Fruit fly (Drosophila melanogaster) whole organism, embryonic: ENCODE data around the gene Rab14.

Experiments
- Antp ChIP-seq: fragments of 200-800 bp; sonication (Bioruptor generic); optimal IDR thresholded peaks from 3 replicates; lab custom pipeline; 2016; ENCODE audit warnings: missing biosample characterization, missing genetic modification characterization
- Atf-2 ChIP-seq: fragments of 200-800 bp; sonication (Bioruptor generic); optimal IDR thresholded peaks from 2 replicates; lab custom pipeline; 2016; ENCODE audit warnings: missing biosample characterization, missing genetic modification characterization
- BEAF-32 ChIP-seq: fragments of 200-800 bp; sonication (Bioruptor generic); optimal IDR thresholded peaks from 3 replicates; lab custom pipeline; 2017; ENCODE audit warnings: missing biosample characterization, missing genetic modification characterization, mild to moderate bottlenecking, moderate library complexity, missing genetic modification reagents
- Bgb ChIP-seq: fragments of 200-800 bp; sonication (Bioruptor generic); IDR thresholded peaks from 2 replicates; pipeline ENCODE4 v1.3.6; 2022; ENCODE audit warnings: missing biosample characterization, missing genetic modification characterization; ENCODE audit not compliant: partially characterized antibody
- Blimp-1 ChIP-seq: fragments of 200-800 bp; sonication (Bioruptor generic); optimal IDR thresholded peaks from 3 replicates; lab custom pipeline; 2018; ENCODE audit warnings: missing biosample characterization, missing genetic modification characterization, mild to moderate bottlenecking, moderate library complexity, missing genetic modification reagents
- C15 ChIP-seq: fragments of 200-800 bp; sonication (Bioruptor generic); IDR thresholded peaks from 3 replicates; pipeline ENCODE4 v1.3.6; 2022; ENCODE audit warnings: missing biosample characterization, missing genetic modification characterization
- CG10274 ChIP-seq: fragments of 200-800 bp; sonication (Bioruptor generic); optimal IDR thresholded peaks from 3 replicates; lab custom pipeline; 2017; ENCODE audit warnings: missing biosample characterization, mild to moderate bottlenecking, missing genetic modification characterization
- CG10366 ChIP-seq: fragments of 200-800 bp; sonication (Bioruptor generic); IDR thresholded peaks from 2 replicates; pipeline ENCODE4 v1.3.6; 2022; ENCODE audit warnings: missing biosample characterization, missing genetic modification characterization
- CG10543 ChIP-seq: fragments of 200-800 bp; sonication (Bioruptor generic); optimal IDR thresholded peaks from 3 replicates; lab custom pipeline; 2017; ENCODE audit warnings: missing biosample characterization, mild to moderate bottlenecking, missing genetic modification characterization, moderate library complexity
- CG11723 ChIP-seq: fragments of 200-800 bp; sonication (Bioruptor generic); optimal IDR thresholded peaks from 2 replicates; lab custom pipeline; 2017; ENCODE audit warnings: missing biosample characterization, mild to moderate bottlenecking, missing genetic modification characterization
- CG14710 ChIP-seq: fragments of 200-800 bp; sonication (Bioruptor generic); optimal IDR thresholded peaks from 3 replicates; lab custom pipeline; 2019; ENCODE audit warnings: missing biosample characterization, mild to moderate bottlenecking, missing genetic modification characterization, moderate library complexity
- CG15514 ChIP-seq: fragments of 200-800 bp; sonication (Bioruptor generic); optimal IDR thresholded peaks from 3 replicates; lab custom pipeline; 2017; ENCODE audit warnings: missing biosample characterization, missing genetic modification characterization, mild to moderate bottlenecking, moderate library complexity, missing genetic modification reagents
- CG1603 ChIP-seq: fragments of 200-800 bp; sonication (Bioruptor generic); optimal IDR thresholded peaks from 2 replicates; lab custom pipeline; 2019; ENCODE audit warnings: missing biosample characterization, mild to moderate bottlenecking, missing genetic modification characterization, moderate library complexity
- CG17568 ChIP-seq: fragments of 200-800 bp; sonication (Bioruptor generic); optimal IDR thresholded peaks from 2 replicates; lab custom pipeline; 2018; ENCODE audit warnings: missing biosample characterization, mild to moderate bottlenecking, missing genetic modification characterization, moderate library complexity
- CG17612 ChIP-seq: fragments of 200-800 bp; sonication (Bioruptor generic); IDR thresholded peaks from 2 replicates; pipeline ENCODE4 v1.3.6; 2022; ENCODE audit warnings: missing biosample characterization, missing genetic modification characterization
- CG18262 ChIP-seq: fragments of 200-800 bp; optimal IDR thresholded peaks from 3 replicates; lab custom pipeline; 2019; ENCODE audit warnings: missing biosample characterization, mild to moderate bottlenecking, missing genetic modification characterization, moderate library complexity
- CG2199 ChIP-seq: fragments of 200-800 bp; sonication (Bioruptor generic); IDR thresholded peaks from 3 replicates; pipeline ENCODE4 v1.3.6; 2022; ENCODE audit warnings: missing biosample characterization, missing genetic modification characterization
- CG30020 ChIP-seq: fragments of 200-800 bp; optimal IDR thresholded peaks from 2 replicates; lab custom pipeline; 2019; ENCODE audit warnings: missing biosample characterization, mild to moderate bottlenecking, missing genetic modification characterization, moderate library complexity
- CG34422 ChIP-seq: fragments of 200-800 bp; sonication (Bioruptor generic); IDR thresholded peaks from 3 replicates; pipeline ENCODE4 v1.3.6; 2022; ENCODE audit warnings: missing biosample characterization, missing genetic modification characterization
- CG3838 ChIP-seq: fragments of 200-800 bp; sonication (Bioruptor generic); optimal IDR thresholded peaks from 3 replicates; lab custom pipeline; 2016; ENCODE audit warnings: missing biosample characterization, missing genetic modification characterization
- CG3847 ChIP-seq: fragments of 200-800 bp; sonication (Bioruptor generic); IDR thresholded peaks from 2 replicates; pipeline ENCODE4 v1.3.6; 2022; ENCODE audit warnings: missing biosample characterization, missing genetic modification characterization
- CG4404 ChIP-seq: fragments of 200-800 bp; sonication (Bioruptor generic); IDR thresholded peaks from 2 replicates; pipeline ENCODE4 v1.3.6; 2022; ENCODE audit warnings: missing biosample characterization, missing genetic modification characterization
- CG4424 ChIP-seq: fragments of 200-800 bp; sonication (Bioruptor generic); optimal IDR thresholded peaks from 3 replicates; lab custom pipeline; 2016; ENCODE audit warnings: missing biosample characterization, missing genetic modification characterization
- CG4707 ChIP-seq: fragments of 200-800 bp; sonication (Bioruptor generic); optimal IDR thresholded peaks from 2 replicates; lab custom pipeline; 2018; ENCODE audit warnings: missing biosample characterization, mild to moderate bottlenecking, missing genetic modification characterization, moderate library complexity
- CG6175 ChIP-seq: fragments of 200-800 bp; sonication (Bioruptor generic); IDR thresholded peaks from 3 replicates; pipeline ENCODE4 v1.3.6; 2022; ENCODE audit warnings: missing biosample characterization, missing genetic modification characterization
- CG7271 ChIP-seq: fragments of 200-800 bp; sonication (Bioruptor generic); optimal IDR thresholded peaks from 2 replicates; lab custom pipeline; 2018; ENCODE audit warnings: missing biosample characterization, mild to moderate bottlenecking, missing genetic modification characterization, moderate library complexity
- Ets65A ChIP-seq: fragments of 200-800 bp; sonication (Bioruptor generic); peaks from one replicate; lab custom pipeline; 2016; ENCODE audit warnings: missing biosample characterization, missing genetic modification characterization
- Ets97D ChIP-seq: fragments of 200-800 bp; sonication (Bioruptor generic); optimal IDR thresholded peaks from 3 replicates; lab custom pipeline; 2016; ENCODE audit warnings: missing biosample characterization, missing genetic modification characterization
- Hand ChIP-seq: fragments of 200-800 bp; sonication (Bioruptor generic); optimal IDR thresholded peaks from 2 replicates; lab custom pipeline; 2017; ENCODE audit warnings: mild to moderate bottlenecking, missing biosample characterization, missing genetic modification reagents, missing genetic modification characterization
- Hsf ChIP-seq: fragments of 200-800 bp; sonication (Bioruptor generic); optimal IDR thresholded peaks from 3 replicates; lab custom pipeline; 2016; ENCODE audit warnings: missing biosample characterization, missing genetic modification characterization
- PHDP ChIP-seq: fragments of 200-800 bp; sonication (Bioruptor generic); optimal IDR thresholded peaks from 3 replicates; lab custom pipeline; 2018; ENCODE audit warnings: missing biosample characterization, mild to moderate bottlenecking, missing genetic modification characterization, moderate library complexity
- Ravus ChIP-seq: fragments of 200-800 bp; sonication (Bioruptor generic); IDR thresholded peaks from 2 replicates; pipeline ENCODE4 v1.3.6; 2022; ENCODE audit warnings: missing biosample characterization, missing genetic modification characterization
- Usf ChIP-seq: fragments of 200-800 bp; sonication (Bioruptor generic); optimal IDR thresholded peaks from 2 replicates; lab custom pipeline; 2017; ENCODE audit warnings: missing genotype, missing biosample characterization, missing genetic modification characterization
- az2 ChIP-seq: fragments of 200-800 bp; sonication (Bioruptor generic); optimal IDR thresholded peaks from 3 replicates; lab custom pipeline; 2016; ENCODE audit warnings: missing biosample characterization, missing genetic modification characterization
- bowl ChIP-seq: fragments of 200-800 bp; sonication (Bioruptor generic); IDR thresholded peaks from 2 replicates; pipeline ENCODE4 v1.3.6; 2022; ENCODE audit warnings: missing biosample characterization, missing genetic modification characterization
- cato ChIP-seq: fragments of 200-800 bp; sonication (Bioruptor generic); optimal IDR thresholded peaks from 2 replicates; lab custom pipeline; 2016; ENCODE audit warnings: missing biosample characterization, missing genetic modification characterization, borderline replicate concordance
- chinmo ChIP-seq: fragments of 200-800 bp; sonication (Bioruptor generic); IDR thresholded peaks from 4 replicates; pipeline ENCODE4 v1.3.6; 2022; ENCODE audit warnings: missing biosample characterization, missing genetic modification characterization; ENCODE audit not compliant: partially characterized antibody
- eyg ChIP-seq: fragments of 200-800 bp; sonication (Bioruptor generic); optimal IDR thresholded peaks from 3 replicates; lab custom pipeline; 2016; ENCODE audit warnings: missing biosample characterization, missing genetic modification characterization
- hkb ChIP-seq, 2 experiments: fragments of 200-800 bp in 1 of 2; fragments of >200 bp in 1 of 2; sonication (Bioruptor generic) in 1 of 2; IDR thresholded peaks in 1 of 2; optimal IDR thresholded peaks in 1 of 2; 2 replicates each; pipeline versions ENCODE4 v1.3.6 to Lab custom; 2017 to 2022; ENCODE audit warnings: missing biosample characterization in 1 of 2, missing genetic modification characterization in 1 of 2
- jing ChIP-seq: fragments of 200-800 bp; sonication (Bioruptor generic); optimal IDR thresholded peaks from 2 replicates; lab custom pipeline; 2018; ENCODE audit warnings: missing biosample characterization, mild to moderate bottlenecking, missing genetic modification characterization
- lab ChIP-seq: fragments of 200-800 bp; sonication (Bioruptor generic); optimal IDR thresholded peaks from 3 replicates; lab custom pipeline; 2017; ENCODE audit warnings: missing biosample characterization, missing genetic modification characterization, mild to moderate bottlenecking, moderate library complexity, missing genetic modification reagents
- lov ChIP-seq, 2 experiments: fragments of 200-800 bp in 1 of 2; fragments of >200 bp in 1 of 2; sonication (Bioruptor generic) in 1 of 2; IDR thresholded peaks in 1 of 2; optimal IDR thresholded peaks in 1 of 2; 2 replicates in 1 of 2; 3 replicates in 1 of 2; pipeline versions ENCODE4 v1.3.6 to Lab custom; 2017 to 2022; ENCODE audit warnings: missing biosample characterization in 1 of 2, missing genetic modification characterization in 1 of 2
- ranshi ChIP-seq: fragments of 200-800 bp; sonication (Bioruptor generic); IDR thresholded peaks from 2 replicates; pipeline ENCODE4 v1.3.6; 2022; ENCODE audit warnings: missing biosample characterization, missing genetic modification characterization
- salm ChIP-seq: fragments of 200-800 bp; sonication (Bioruptor generic); optimal IDR thresholded peaks from 2 replicates; lab custom pipeline; 2018; ENCODE audit warnings: missing biosample characterization, mild to moderate bottlenecking, missing genetic modification characterization
- sens ChIP-seq: fragments of 200-800 bp; sonication (Bioruptor generic); peaks from one replicate; lab custom pipeline; 2016; ENCODE audit warnings: missing biosample characterization, missing genetic modification characterization
- sisA ChIP-seq: fragments of 200-800 bp; sonication (Bioruptor generic); IDR thresholded peaks from 2 replicates; pipeline ENCODE4 v1.3.6; 2022; ENCODE audit warnings: missing biosample characterization, missing genetic modification characterization
- slbo ChIP-seq: fragments of 200-800 bp; sonication (Bioruptor generic); IDR thresholded peaks from 2 replicates; pipeline ENCODE4 v1.3.6; 2022; ENCODE audit warnings: missing biosample characterization, missing genetic modification characterization
- tap ChIP-seq: fragments of 200-800 bp; optimal IDR thresholded peaks from 3 replicates; lab custom pipeline; 2019; ENCODE audit warnings: missing biosample characterization, mild to moderate bottlenecking, missing genetic modification characterization, moderate library complexity
- toy ChIP-seq: fragments of 200-800 bp; sonication (Bioruptor generic); IDR thresholded peaks from 2 replicates; pipeline ENCODE4 v1.3.6; 2022; ENCODE audit warnings: missing biosample characterization, missing genetic modification characterization
- vnd ChIP-seq: fragments of 200-800 bp; sonication (Bioruptor generic); IDR thresholded peaks from 3 replicates; pipeline ENCODE4 v1.3.6; 2022; ENCODE audit warnings: missing biosample characterization, missing genetic modification characterization; ENCODE audit not compliant: partially characterized antibody

Gene Rab14

DNA sequence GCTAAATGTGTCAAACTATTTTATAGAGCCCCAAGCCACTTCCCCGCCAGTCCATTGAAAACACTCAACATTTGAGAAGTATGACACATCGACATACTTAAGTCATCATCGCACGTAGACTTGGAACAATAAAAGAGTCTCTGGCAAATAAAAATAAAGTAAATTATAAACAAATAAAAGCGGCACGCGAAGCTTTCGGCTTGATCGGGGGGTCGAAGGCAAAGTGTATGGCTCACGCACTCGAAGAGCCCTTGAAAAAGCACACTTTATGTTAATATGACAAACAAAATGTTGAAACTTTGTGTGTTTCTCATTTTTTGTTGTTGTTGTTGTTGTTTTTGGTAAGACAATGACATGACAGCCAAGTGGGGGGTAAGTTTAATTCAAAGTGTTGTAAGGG is 41.3 kb downstream of the Rab14 start (continued):
- no peak for TF ChIP-seq CG1603 (tag; lab: Kevin White, UChicago)
- no peak for TF ChIP-seq vnd (GFP tag; lab: Robert Waterston, UW)
- TF ChIP-seq CG10543 (GFP tag; lab: Kevin White, UChicago), result no peak
- TF ChIP-seq Atf-2 (GFP tag; lab: Kevin White, UChicago), result no peak
- TF ChIP-seq CG4424, result no peak
- no peak for TF ChIP-seq Ets97D (GFP tag; lab: Kevin White, UChicago)
- TF ChIP-seq CG3847, result no peak
- TF ChIP-seq az2 (GFP tag; lab: Kevin White, UChicago), result no peak
- no peak for TF ChIP-seq CG34422
- no peak for TF ChIP-seq PHDP (tag; lab: Kevin White, UChicago)
- no peak for TF ChIP-seq Bgb (GFP tag; lab: Robert Waterston, UW)
- no peak for TF ChIP-seq CG14710 (tag; lab: Kevin White, UChicago)
- TF ChIP-seq Hand (GFP tag; lab: Kevin White, UChicago), result no peak
- no peak for TF ChIP-seq eyg
- TF ChIP-seq BEAF-32, result no peak
- peak; percentile 61 for TF ChIP-seq lab
- TF ChIP-seq CG2199, result 0 out of 3 replicates have a peak, but pooled peaks have one; percentile 36
- TF ChIP-seq Antp (GFP tag; lab: Kevin White, UChicago), result no peak
- TF ChIP-seq CG17612 (GFP tag; lab: Robert Waterston, UW), result no peak
- TF ChIP-seq CG7271 (tag; lab: Kevin White, UChicago), result no peak
- no peak for TF ChIP-seq CG18262 (tag; lab: Kevin White, UChicago)
- TF ChIP-seq chinmo (GFP tag; lab: Robert Waterston, UW), result 0 out of 4 replicates have a peak, but pooled peaks have one; percentile 75
- no peak for TF ChIP-seq Usf (GFP tag; lab: Kevin White, UChicago)
- TF ChIP-seq ranshi, result no peak
- TF ChIP-seq sisA (GFP tag; lab: Robert Waterston, UW), result no peak
- no peak for TF ChIP-seq jing (GFP tag; lab: Kevin White, UChicago)
- TF ChIP-seq slbo (GFP tag; lab: Robert Waterston, UW), result no peak
- no peak for TF ChIP-seq Ets65A (GFP tag; lab: Kevin White, UChicago)
- TF ChIP-seq sens (GFP tag; lab: Kevin White, UChicago), result peak; percentile 65
- no peak for TF ChIP-seq toy (GFP tag; lab: Robert Waterston, UW)
- TF ChIP-seq CG15514 (GFP tag; lab: Kevin White, UChicago), result peak; percentile 33
- TF ChIP-seq salm (tag; lab: Kevin White, UChicago), result no peak
- peak; percentile 5 for TF ChIP-seq Blimp-1 (GFP tag; lab: Kevin White, UChicago)
- no peak for TF ChIP-seq cato (GFP tag; lab: Kevin White, UChicago)
- TF ChIP-seq CG10274 (GFP tag; lab: Kevin White, UChicago), result no peak
- no peak for TF ChIP-seq CG10366
- TF ChIP-seq tap (tag; lab: Kevin White, UChicago), result no peak
- TF ChIP-seq bowl, result no peak
- no peak for TF ChIP-seq CG4707 (GFP tag; lab: Kevin White, UChicago)
- no peak for TF ChIP-seq Ravus
- no peak for TF ChIP-seq CG3838 (GFP tag; lab: Kevin White, UChicago)
- peak; percentile 53 for TF ChIP-seq CG17568 (GFP tag; lab: Kevin White, UChicago)
- TF ChIP-seq hkb (optimal IDR thresholded peaks at IDR 0.05; lab: Kevin White, UChicago), result no peak
- 0 out of 2 replicates have a peak, but pooled peaks have one; percentile 27 for TF ChIP-seq hkb (GFP tag; IDR thresholded peaks at IDR 0.05; lab: Robert Waterston, UW)
- TF ChIP-seq CG4404 (GFP tag; lab: Robert Waterston, UW), result no peak
- no peak for TF ChIP-seq C15 (GFP tag; lab: Robert Waterston, UW)
- no peak for TF ChIP-seq lov (optimal IDR thresholded peaks at IDR 0.05; lab: Kevin White, UChicago)
- TF ChIP-seq lov (GFP tag; IDR thresholded peaks at IDR 0.05; lab: Robert Waterston, UW), result 0 out of 3 replicates have a peak, but pooled peaks have one; percentile 48
- no peak for TF ChIP-seq CG6175 (GFP tag; lab: Robert Waterston, UW)
- TF ChIP-seq CG30020, result no peak
- TF ChIP-seq Hsf, result no peak
- TF ChIP-seq CG11723 (GFP tag; lab: Kevin White, UChicago), result no peak
